Fruit fly (Drosophila melanogaster): ENCODE measurements around the gene Rpt4.

Rpt4 gene

dm6 chrX:6310408-6310807 lies 19.4 kb upstream of the Rpt4 start:
- TF ChIP-seq Myc (optimal IDR thresholded peaks at IDR 0.05) (no peak), psq (optimal IDR thresholded peaks at IDR 0.05) (no peak), Sin3A (optimal IDR thresholded peaks at IDR 0.05) (no peak), insv (optimal IDR thresholded peaks at IDR 0.05) (no peak), ttk (optimal IDR thresholded peaks at IDR 0.05) (no peak), h (optimal IDR thresholded peaks at IDR 0.05) (no peak)

- no peak for TF ChIP-seq ttk (optimal IDR thresholded peaks at IDR 0.05)
Measured at dm6 chrX:6308852-6309251, 17.8 kb upstream of the Rpt4 start, which contains the start of gene CG15894. CG15894 (plus strand) TSS chrX:6309212.

dm6 chrX:6305317-6305716 lies 14.3 kb upstream of the Rpt4 start:
- TF ChIP-seq insv (optimal IDR thresholded peaks at IDR 0.05): no peak
- no peak for TF ChIP-seq psq (optimal IDR thresholded peaks at IDR 0.05)
- TF ChIP-seq h (optimal IDR thresholded peaks at IDR 0.05): no peak
- TF ChIP-seq Myc (optimal IDR thresholded peaks at IDR 0.05): no peak
- no peak for TF ChIP-seq Sin3A (optimal IDR thresholded peaks at IDR 0.05)
- TF ChIP-seq ttk (optimal IDR thresholded peaks at IDR 0.05): no peak

- TF ChIP-seq h (optimal IDR thresholded peaks at IDR 0.05): no peak
- TF ChIP-seq ttk (optimal IDR thresholded peaks at IDR 0.05): no peak
- TF ChIP-seq insv (optimal IDR thresholded peaks at IDR 0.05): no peak
- no peak for TF ChIP-seq Myc (optimal IDR thresholded peaks at IDR 0.05)
- TF ChIP-seq psq (optimal IDR thresholded peaks at IDR 0.05): no peak
- TF ChIP-seq Sin3A (optimal IDR thresholded peaks at IDR 0.05): no peak
Measured at dm6 chrX:6304203-6304602, 13.2 kb upstream of the Rpt4 start.

dm6 chrX:6303675-6304074 lies 12.6 kb upstream of the Rpt4 start, which contains the start of gene CG3823:
CG3823 (plus strand) TSS chrX:6303975.
- no peak for TF ChIP-seq h (optimal IDR thresholded peaks at IDR 0.05)
- no peak for TF ChIP-seq ttk (optimal IDR thresholded peaks at IDR 0.05)
- no peak for TF ChIP-seq Myc (optimal IDR thresholded peaks at IDR 0.05)
- no peak for TF ChIP-seq Sin3A (optimal IDR thresholded peaks at IDR 0.05)
- TF ChIP-seq psq (optimal IDR thresholded peaks at IDR 0.05): no peak

- TF ChIP-seq psq (optimal IDR thresholded peaks at IDR 0.05) (no peak), ttk (optimal IDR thresholded peaks at IDR 0.05) (no peak), h (optimal IDR thresholded peaks at IDR 0.05) (no peak), insv (optimal IDR thresholded peaks at IDR 0.05) (no peak), Sin3A (optimal IDR thresholded peaks at IDR 0.05) (no peak), Myc (optimal IDR thresholded peaks at IDR 0.05) (no peak)
Measured at dm6 chrX:6303196-6303595, 12.2 kb upstream of the Rpt4 start.

- TF ChIP-seq insv (optimal IDR thresholded peaks at IDR 0.05) (no peak), Myc (optimal IDR thresholded peaks at IDR 0.05) (no peak), ttk (optimal IDR thresholded peaks at IDR 0.05) (no peak), psq (optimal IDR thresholded peaks at IDR 0.05) (no peak), Sin3A (optimal IDR thresholded peaks at IDR 0.05) (no peak), h (optimal IDR thresholded peaks at IDR 0.05) (no peak)
Measured at dm6 chrX:6301052-6301451, 10.0 kb upstream of the Rpt4 start, which contains the start of gene CG12219. CG12219 (minus strand) TSS chrX:6301285.

dm6 chrX:6295129-6295539 lies 4.1 kb upstream of the Rpt4 start, which contains the start of the genes CG15891 and CG3815:
CG15891 (minus strand) TSS chrX:6295345.
CG3815 (plus strand) TSS chrX:6295389.
- TF ChIP-seq h (optimal IDR thresholded peaks at IDR 0.05) (no peak), insv (optimal IDR thresholded peaks at IDR 0.05) (no peak), ttk (optimal IDR thresholded peaks at IDR 0.05) (no peak), Myc (optimal IDR thresholded peaks at IDR 0.05) (no peak), psq (optimal IDR thresholded peaks at IDR 0.05) (no peak), Sin3A (optimal IDR thresholded peaks at IDR 0.05) (no peak)

- no peak for TF ChIP-seq insv (optimal IDR thresholded peaks at IDR 0.05)
- TF ChIP-seq h (optimal IDR thresholded peaks at IDR 0.05): no peak
- no peak for TF ChIP-seq psq (optimal IDR thresholded peaks at IDR 0.05)
- no peak for TF ChIP-seq Myc (optimal IDR thresholded peaks at IDR 0.05)
- TF ChIP-seq Sin3A (optimal IDR thresholded peaks at IDR 0.05): no peak
- no peak for TF ChIP-seq ttk (optimal IDR thresholded peaks at IDR 0.05)
Measured at dm6 chrX:6294243-6294642, 3.2 kb upstream of the Rpt4 start, which contains the start of gene CG15892. CG15892 (minus strand) TSS chrX:6294343.

- TF ChIP-seq h (optimal IDR thresholded peaks at IDR 0.05) (no peak), Myc (optimal IDR thresholded peaks at IDR 0.05) (no peak), insv (optimal IDR thresholded peaks at IDR 0.05) (no peak), ttk (optimal IDR thresholded peaks at IDR 0.05) (no peak), Sin3A (optimal IDR thresholded peaks at IDR 0.05) (no peak), psq (optimal IDR thresholded peaks at IDR 0.05) (no peak)
Measured at dm6 chrX:6287842-6288241, 3.2 kb downstream of the Rpt4 start, which contains the start of the genes Top3beta and wuho. Top3beta (minus strand) TSS chrX:6287990. wuho (plus strand) TSS chrX:6288100.

- TF ChIP-seq h (optimal IDR thresholded peaks at IDR 0.05) (no peak), Myc (optimal IDR thresholded peaks at IDR 0.05) (no peak), Sin3A (optimal IDR thresholded peaks at IDR 0.05) (no peak), psq (optimal IDR thresholded peaks at IDR 0.05) (no peak), insv (optimal IDR thresholded peaks at IDR 0.05) (no peak), ttk (optimal IDR thresholded peaks at IDR 0.05) (no peak)
Measured at dm6 chrX:6283470-6283869, 7.6 kb downstream of the Rpt4 start, which contains the start of gene CG11700. CG11700 (minus strand) TSS chrX:6283575.

- TF ChIP-seq psq (optimal IDR thresholded peaks at IDR 0.05): no peak
- TF ChIP-seq Sin3A (optimal IDR thresholded peaks at IDR 0.05): no peak
- no peak for TF ChIP-seq h (optimal IDR thresholded peaks at IDR 0.05)
- no peak for TF ChIP-seq Myc (optimal IDR thresholded peaks at IDR 0.05)
- TF ChIP-seq ttk (optimal IDR thresholded peaks at IDR 0.05): no peak
- no peak for TF ChIP-seq insv (optimal IDR thresholded peaks at IDR 0.05)
Measured at dm6 chrX:6279629-6280073, 11.4 kb downstream of the Rpt4 start, which contains the start of gene Ubi-p5E. Ubi-p5E (minus strand) TSS chrX:6279647.

Measured in Kc167 (cell line).